Worm (Caenorhabditis elegans) whole organism, mixed stage, embryonic: Measurements from ENCODE around the gene B0244.7.

Experiments
- M03D4.4 ChIP-seq: sonication (generic microtip); optimal IDR thresholded peaks from 2 replicates; lab custom pipeline; 2017; ENCODE audit warnings: mild to moderate bottlenecking, missing genetic modification characterization, missing compliant biosample characterization
- bed-3 ChIP-seq: fragments of 200-800 bp; sonication (Bioruptor generic); optimal IDR thresholded peaks from 3 replicates; lab custom pipeline; 2018; ENCODE audit warnings: mild to moderate bottlenecking, missing genetic modification characterization, moderate library complexity, missing compliant biosample characterization
- blmp-1 ChIP-seq: fragments of 150-350 bp; optimal IDR thresholded peaks from 2 replicates; lab custom pipeline; 2014; ENCODE audit warnings: missing biosample characterization, missing genetic modification characterization
- ceh-39 ChIP-seq: fragments of 150-350 bp; optimal IDR thresholded peaks from 2 replicates; lab custom pipeline; 2014; ENCODE audit warnings: missing biosample characterization, missing genetic modification characterization
- ceh-43 ChIP-seq: fragments of 200-800 bp; sonication (Bioruptor generic); optimal IDR thresholded peaks from 2 replicates; lab custom pipeline; 2018; ENCODE audit warnings: mild to moderate bottlenecking, missing genetic modification characterization, moderate library complexity, missing compliant biosample characterization
- ceh-83 ChIP-seq: fragments of 200-800 bp; sonication (Bioruptor generic); optimal IDR thresholded peaks from 2 replicates; lab custom pipeline; 2018; ENCODE audit warnings: mild to moderate bottlenecking, missing genetic modification characterization, missing compliant biosample characterization
- ces-1 ChIP-seq: fragments of 150-350 bp; optimal IDR thresholded peaks from 2 replicates; lab custom pipeline; 2014; ENCODE audit warnings: missing biosample characterization, missing genetic modification reagents, missing genetic modification characterization
- drap-1 ChIP-seq: fragments of 200-800 bp; sonication (Bioruptor generic); optimal IDR thresholded peaks from 3 replicates; lab custom pipeline; 2018; ENCODE audit warnings: mild to moderate bottlenecking, missing genetic modification characterization, missing compliant biosample characterization
- elt-1 ChIP-seq: sonication (generic microtip); optimal IDR thresholded peaks from 2 replicates; lab custom pipeline; 2017; ENCODE audit warnings: missing genetic modification characterization, mild to moderate bottlenecking, missing compliant biosample characterization, antibody characterized with exemption, moderate library complexity, borderline replicate concordance; ENCODE audit not compliant: insufficient read depth
- elt-3 ChIP-seq: fragments of 150-350 bp; optimal IDR thresholded peaks from 2 replicates; lab custom pipeline; 2014; ENCODE audit warnings: missing biosample characterization, missing genetic modification characterization
- flh-1 ChIP-seq: fragments of 200-800 bp; sonication (Bioruptor generic); optimal IDR thresholded peaks from 2 replicates; lab custom pipeline; 2018; ENCODE audit warnings: mild to moderate bottlenecking, missing genetic modification characterization, moderate library complexity, missing compliant biosample characterization
- ham-2 ChIP-seq: fragments of 200-800 bp; sonication (Bioruptor generic); optimal IDR thresholded peaks from 2 replicates; lab custom pipeline; 2018; ENCODE audit warnings: mild to moderate bottlenecking, missing genetic modification characterization, missing compliant biosample characterization
- hlh-1 ChIP-seq: fragments of 150-350 bp; optimal IDR thresholded peaks from 2 replicates; lab custom pipeline; 2014; ENCODE audit warnings: missing biosample characterization, missing genetic modification reagents, missing genetic modification characterization
- lin-13 ChIP-seq: fragments of 150-350 bp; optimal IDR thresholded peaks from 2 replicates; lab custom pipeline; 2014; ENCODE audit warnings: missing biosample characterization, missing genetic modification characterization
- lin-32 ChIP-seq: fragments of 200-800 bp; sonication (Bioruptor generic); optimal IDR thresholded peaks from 2 replicates; lab custom pipeline; 2018; ENCODE audit warnings: mild to moderate bottlenecking, missing genetic modification characterization, missing compliant biosample characterization
- lsy-2 ChIP-seq: fragments of 150-350 bp; optimal IDR thresholded peaks from 2 replicates; lab custom pipeline; 2014; ENCODE audit warnings: missing biosample characterization, missing genetic modification characterization
- mep-1 ChIP-seq: fragments of 150-350 bp; optimal IDR thresholded peaks from 2 replicates; lab custom pipeline; 2017; ENCODE audit warnings: missing biosample characterization, missing genetic modification reagents, missing genetic modification characterization, inconsistent platforms
- mls-2 ChIP-seq: sonication (generic microtip); optimal IDR thresholded peaks from 2 replicates; lab custom pipeline; 2016; ENCODE audit warnings: mild to moderate bottlenecking, missing genetic modification characterization, moderate library complexity, missing compliant biosample characterization
- nhr-12 ChIP-seq: fragments of 150-350 bp; optimal IDR thresholded peaks from 2 replicates; lab custom pipeline; 2014; ENCODE audit warnings: missing biosample characterization, missing genetic modification characterization
- nhr-2 ChIP-seq: fragments of 150-350 bp; optimal IDR thresholded peaks from 2 replicates; lab custom pipeline; 2014; ENCODE audit warnings: missing biosample characterization, missing genetic modification characterization
- nhr-237 ChIP-seq: fragments of 150-350 bp; optimal IDR thresholded peaks from 2 replicates; lab custom pipeline; 2014; ENCODE audit warnings: missing biosample characterization, missing genetic modification characterization
- nhr-28 ChIP-seq: fragments of 150-350 bp; optimal IDR thresholded peaks from 2 replicates; lab custom pipeline; 2014; ENCODE audit warnings: missing biosample characterization, missing genetic modification characterization
- nhr-76 ChIP-seq: sonication (generic microtip); optimal IDR thresholded peaks from 2 replicates; lab custom pipeline; 2017; ENCODE audit warnings: missing biosample characterization, missing genetic modification characterization
- pha-4 ChIP-seq: fragments of 150-350 bp; optimal IDR thresholded peaks from 2 replicates; lab custom pipeline; 2018; ENCODE audit warnings: missing biosample characterization, missing genetic modification reagents, missing genetic modification characterization
- sem-2 ChIP-seq: fragments of 200-800 bp; sonication (Bioruptor generic); optimal IDR thresholded peaks from 2 replicates; lab custom pipeline; 2018; ENCODE audit warnings: mild to moderate bottlenecking, missing genetic modification characterization, missing compliant biosample characterization
- sptf-1 ChIP-seq: sonication (generic microtip); optimal IDR thresholded peaks from 2 replicates; lab custom pipeline; 2017; ENCODE audit warnings: mild to moderate bottlenecking, missing genetic modification characterization, moderate library complexity, missing compliant biosample characterization
- unc-120 ChIP-seq: sonication (generic microtip); optimal IDR thresholded peaks from 2 replicates; lab custom pipeline; 2017; ENCODE audit warnings: missing genetic modification characterization, missing compliant biosample characterization; ENCODE audit not compliant: poor library complexity, severe bottlenecking
- unc-39 ChIP-seq: fragments of 150-350 bp; optimal IDR thresholded peaks from 2 replicates; lab custom pipeline; 2014; ENCODE audit warnings: missing biosample characterization, missing genetic modification characterization
- unc-62 ChIP-seq: fragments of 150-350 bp; optimal IDR thresholded peaks from 2 replicates; lab custom pipeline; 2014; ENCODE audit warnings: missing biosample characterization, missing genetic modification reagents, missing genetic modification characterization
- zip-8 ChIP-seq: fragments of 150-350 bp; optimal IDR thresholded peaks from 2 replicates; lab custom pipeline; 2014; ENCODE audit warnings: missing biosample characterization, missing genetic modification characterization
- ztf-11 ChIP-seq: fragments of 150-350 bp; optimal IDR thresholded peaks from 2 replicates; lab custom pipeline; 2014; ENCODE audit warnings: missing biosample characterization, missing genetic modification characterization

B0244.7 gene

DNA sequence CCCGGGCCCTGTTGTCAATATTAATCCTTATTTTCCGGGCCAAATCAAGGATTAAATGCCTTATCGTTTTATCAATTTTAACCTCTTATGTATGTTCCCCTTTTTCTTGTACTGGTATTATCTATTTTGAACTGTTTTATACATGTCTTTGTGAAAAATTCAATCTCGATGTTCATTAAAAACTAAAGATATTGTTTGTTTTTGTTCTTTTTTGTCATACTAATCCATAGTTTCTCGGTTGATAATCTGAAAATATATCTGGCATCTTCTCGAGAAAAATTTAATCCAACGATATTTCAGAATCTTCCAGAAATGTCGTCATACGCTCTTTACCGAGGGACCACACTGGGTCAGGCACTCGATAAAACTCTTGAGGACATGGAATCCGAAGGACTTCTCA lies 37.6 kb upstream of the B0244.7 start, which contains the start of gene B0336.13:
Gene B0336.13, plus strand, starts transcription at position 301 of the 400 bp plus-strand sequence.
- TF ChIP-seq ceh-39 = no peak
- TF ChIP-seq unc-39 (tag; lab: Kevin White, UChicago) = no peak
- no peak for TF ChIP-seq sem-2 (GFP tag; lab: Kevin White, UChicago)
- TF ChIP-seq nhr-28 (tag; lab: Kevin White, UChicago) = no peak
- TF ChIP-seq nhr-2 = no peak
- no peak for TF ChIP-seq mls-2 (tag; lab: Kevin White, UChicago)
- TF ChIP-seq unc-120 = no peak
- TF ChIP-seq elt-3 (tag; lab: Kevin White, UChicago) = no peak
- TF ChIP-seq flh-1 = no peak
- no peak for TF ChIP-seq unc-62 (GFP tag; lab: Kevin White, UChicago)
- TF ChIP-seq sptf-1 (tag; lab: Kevin White, UChicago) = no peak
- no peak for TF ChIP-seq ceh-83 (GFP tag; lab: Kevin White, UChicago)
- TF ChIP-seq ces-1 (GFP tag; lab: Kevin White, UChicago) = no peak
- no peak for TF ChIP-seq nhr-76 (tag; lab: Kevin White, UChicago)

DNA sequence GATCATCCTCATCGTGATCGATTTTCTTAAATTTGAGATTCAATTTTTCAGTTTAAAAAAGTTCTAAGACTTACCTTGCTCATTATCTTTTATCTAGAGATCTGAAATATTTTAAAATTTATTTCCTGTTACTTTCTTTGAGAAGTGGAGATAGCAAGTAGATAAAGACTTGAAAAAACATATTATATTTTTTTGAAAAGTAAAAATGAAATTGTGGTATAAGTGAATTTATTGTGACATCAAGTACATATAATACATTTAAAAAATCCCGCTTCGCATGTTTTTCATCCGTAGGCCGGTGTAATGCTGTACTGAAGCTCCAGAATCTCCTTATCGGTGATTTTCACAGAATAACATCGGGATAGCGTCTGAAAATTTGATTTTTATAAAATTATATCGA lies 34.0 kb upstream of the B0244.7 start, which contains the start of gene B0336.7:
Gene B0336.7, minus strand, starts transcription at position 101 of the 400 bp plus-strand sequence.
- no peak for TF ChIP-seq nhr-2
- TF ChIP-seq ceh-83 (GFP tag; lab: Kevin White, UChicago) = no peak
- TF ChIP-seq lin-32 (GFP tag; lab: Kevin White, UChicago) = no peak
- no peak for TF ChIP-seq ces-1 (GFP tag; lab: Kevin White, UChicago)
- TF ChIP-seq drap-1 = no peak

DNA sequence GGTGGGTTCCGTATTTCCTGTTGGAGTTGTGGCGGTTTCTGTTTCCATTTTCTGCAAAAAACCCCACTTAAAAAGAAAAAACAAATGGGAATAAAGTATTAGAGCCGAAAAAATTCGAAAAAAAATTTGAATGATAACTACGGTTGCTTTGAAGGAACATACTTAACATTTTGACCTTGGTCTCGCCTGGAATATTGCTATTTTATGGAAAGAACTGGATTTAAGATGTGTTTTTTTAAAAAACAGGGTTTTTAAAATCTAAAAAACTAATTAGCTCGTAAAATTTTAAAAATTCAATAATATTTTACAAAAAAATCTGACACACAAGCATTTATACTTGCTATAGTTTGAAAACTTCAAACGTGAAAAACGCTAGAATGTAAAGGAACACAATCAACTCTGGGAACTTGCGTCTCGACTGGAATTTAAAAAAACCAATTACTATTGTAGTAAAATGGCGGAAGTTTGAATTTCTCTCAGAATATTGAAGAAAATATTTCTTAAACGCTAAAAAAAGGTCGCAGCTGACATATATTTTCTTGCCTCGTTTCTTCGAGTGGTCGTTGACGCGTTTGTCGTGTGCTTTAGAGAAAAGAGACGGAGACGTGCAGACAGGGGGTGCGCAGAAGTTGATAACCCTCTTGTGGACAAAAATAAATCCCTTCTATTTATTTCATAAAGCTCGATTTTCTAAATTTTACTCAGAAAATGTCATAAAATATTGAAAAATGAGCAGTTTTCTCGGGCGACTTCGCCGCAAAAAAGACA lies 33.2 kb upstream of the B0244.7 start, which contains the start of the genes lgg-3 and rgs-5:
Gene lgg-3, minus strand, starts transcription at position 51 of the 768 bp plus-strand sequence.
Gene rgs-5, plus strand, starts transcription at position 593 of the 768 bp plus-strand sequence.
- TF ChIP-seq mep-1 (tag; lab: Kevin White, UChicago) = peak; percentile 64
- no peak for TF ChIP-seq ham-2 (GFP tag; lab: Kevin White, UChicago)
- TF ChIP-seq elt-1 (tag; lab: Kevin White, UChicago) = no peak
- no peak for TF ChIP-seq elt-3 (tag; lab: Kevin White, UChicago)
- peak; percentile 31 for TF ChIP-seq lsy-2 (tag; lab: Kevin White, UChicago)
- no peak for TF ChIP-seq pha-4 (tag; lab: Kevin White, UChicago)
- no peak for TF ChIP-seq zip-8 (tag; lab: Kevin White, UChicago)
- no peak for TF ChIP-seq flh-1
- no peak for TF ChIP-seq drap-1
- TF ChIP-seq ces-1 (GFP tag; lab: Kevin White, UChicago) = peak; percentile 34
- no peak for TF ChIP-seq unc-39 (tag; lab: Kevin White, UChicago)
- TF ChIP-seq mls-2 (tag; lab: Kevin White, UChicago) = no peak
- no peak for TF ChIP-seq bed-3 (GFP tag; lab: Kevin White, UChicago)
- no peak for TF ChIP-seq ceh-43
- TF ChIP-seq lin-13 (tag; lab: Kevin White, UChicago) = no peak
- TF ChIP-seq nhr-237 (tag; lab: Kevin White, UChicago) = no peak
- TF ChIP-seq M03D4.4 = no peak
- no peak for TF ChIP-seq unc-62 (GFP tag; lab: Kevin White, UChicago)
- no peak for TF ChIP-seq sptf-1 (tag; lab: Kevin White, UChicago)
- no peak for TF ChIP-seq lin-32 (GFP tag; lab: Kevin White, UChicago)
- no peak for TF ChIP-seq nhr-12 (tag; lab: Kevin White, UChicago)
- TF ChIP-seq hlh-1 (tag; lab: Kevin White, UChicago) = peak; percentile 34
- no peak for TF ChIP-seq blmp-1
- TF ChIP-seq ceh-39 = no peak
- no peak for TF ChIP-seq ztf-11 (tag; lab: Kevin White, UChicago)
- TF ChIP-seq nhr-2 = no peak
- no peak for TF ChIP-seq sem-2 (GFP tag; lab: Kevin White, UChicago)

DNA sequence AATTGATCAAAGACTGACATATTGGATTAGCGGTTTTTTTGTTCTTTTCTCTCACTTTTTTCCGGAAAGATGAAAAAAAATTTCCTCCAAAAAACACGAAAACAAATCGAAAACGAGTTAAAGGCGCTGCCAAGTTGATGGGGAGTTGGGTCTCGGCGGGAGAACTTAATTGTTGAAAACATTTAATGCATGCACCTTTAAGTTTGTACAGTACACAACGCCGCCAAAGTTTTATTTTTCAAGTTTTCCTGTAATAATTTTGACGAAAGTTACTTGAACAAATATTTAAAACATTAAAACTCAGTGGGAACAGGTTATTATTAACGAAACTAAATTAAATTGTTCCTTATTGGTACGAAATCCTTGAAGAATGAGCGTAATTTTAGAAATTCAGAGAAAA lies 29.8 kb upstream of the B0244.7 start:
- TF ChIP-seq unc-39 (tag; lab: Kevin White, UChicago) = no peak
- TF ChIP-seq ceh-83 (GFP tag; lab: Kevin White, UChicago) = no peak
- no peak for TF ChIP-seq elt-1 (tag; lab: Kevin White, UChicago)
- TF ChIP-seq lin-32 (GFP tag; lab: Kevin White, UChicago) = no peak
- TF ChIP-seq M03D4.4 = no peak
- TF ChIP-seq ham-2 (GFP tag; lab: Kevin White, UChicago) = no peak
- TF ChIP-seq unc-62 (GFP tag; lab: Kevin White, UChicago) = no peak
- no peak for TF ChIP-seq ztf-11 (tag; lab: Kevin White, UChicago)
